Worm (Caenorhabditis elegans) whole organism, young adult: ENCODE results near the gene F48B9.8.

Experiments
- B0035.1 ChIP-seq: sonication (generic microtip); optimal IDR thresholded peaks from 2 replicates; lab custom pipeline; 2016; ENCODE audit warnings: missing genetic modification characterization, mild to moderate bottlenecking, missing compliant biosample characterization, missing genotype, missing genetic modification reagents
- F33H1.4 ChIP-seq: fragments of 200-800 bp; sonication (Bioruptor generic); IDR thresholded peaks from 2 replicates; pipeline ENCODE4 v1.3.6; 2022; ENCODE audit warnings: missing genetic modification reagents, missing genetic modification characterization, missing compliant biosample characterization
- F52B5.7 ChIP-seq: sonication (generic microtip); optimal IDR thresholded peaks from 2 replicates; lab custom pipeline; 2016; ENCODE audit warnings: mild to moderate bottlenecking, missing genetic modification characterization, missing compliant biosample characterization
- F55B11.4 ChIP-seq: sonication (generic microtip); optimal IDR thresholded peaks from 2 replicates; lab custom pipeline; 2016; ENCODE audit warnings: missing compliant biosample characterization, missing genetic modification characterization, borderline replicate concordance; ENCODE audit not compliant: insufficient read depth
- K11D2.4 ChIP-seq: fragments of 200-800 bp; sonication (Bioruptor generic); IDR thresholded peaks from 2 replicates; pipeline ENCODE4 v1.3.6; 2022; ENCODE audit warnings: missing genetic modification reagents, missing genetic modification characterization, missing compliant biosample characterization
- Y53F4B.3 ChIP-seq: fragments of 200-800 bp; sonication (Bioruptor generic); IDR thresholded peaks from 2 replicates; pipeline ENCODE4 v1.3.6; 2022; ENCODE audit warnings: missing genetic modification reagents, missing genetic modification characterization, missing compliant biosample characterization
- Y67H2A.10 ChIP-seq: fragments of 200-800 bp; sonication (Bioruptor generic); conservative IDR thresholded peaks from 2 replicates; pipeline ENCODE4 v1.3.6; 2022; ENCODE audit warnings: missing genetic modification reagents, missing genetic modification characterization, missing compliant biosample characterization
- akir-1 ChIP-seq: fragments of 200-800 bp; sonication (Bioruptor generic); optimal IDR thresholded peaks from 2 replicates; lab custom pipeline; 2018; ENCODE audit warnings: mild to moderate bottlenecking, missing genetic modification characterization, moderate library complexity, missing compliant biosample characterization
- aptf-3 ChIP-seq: fragments of 200-800 bp; sonication (Bioruptor generic); IDR thresholded peaks from 2 replicates; pipeline ENCODE4 v1.3.6; 2022; ENCODE audit warnings: missing genetic modification characterization, missing compliant biosample characterization
- attf-3 ChIP-seq: fragments of 200-800 bp; sonication (Bioruptor generic); conservative IDR thresholded peaks from 2 replicates; pipeline ENCODE4 v1.3.6; 2022; ENCODE audit warnings: missing genetic modification reagents, missing genetic modification characterization, missing compliant biosample characterization
- attf-6 ChIP-seq: fragments of 200-800 bp; sonication (Bioruptor generic); IDR thresholded peaks from 2 replicates; pipeline ENCODE4 v1.3.6; 2022; ENCODE audit warnings: missing genetic modification reagents, missing genetic modification characterization, missing compliant biosample characterization
- bed-1 ChIP-seq: fragments of 200-800 bp; sonication (Bioruptor generic); IDR thresholded peaks from 2 replicates; pipeline ENCODE4 v1.3.6; 2022; ENCODE audit warnings: missing genetic modification reagents, missing genetic modification characterization, missing compliant biosample characterization
- bed-2 ChIP-seq: fragments of 200-800 bp; sonication (Bioruptor generic); IDR thresholded peaks from 2 replicates; pipeline ENCODE4 v1.3.6; 2022; ENCODE audit warnings: missing genetic modification reagents, missing genetic modification characterization, missing compliant biosample characterization
- ccch-3 ChIP-seq: fragments of 200-800 bp; sonication (Bioruptor generic); optimal IDR thresholded peaks from 2 replicates; lab custom pipeline; 2018; ENCODE audit warnings: mild to moderate bottlenecking, missing genetic modification characterization, missing compliant biosample characterization
- ceh-40 ChIP-seq: fragments of 200-800 bp; sonication (Bioruptor generic); IDR thresholded peaks from 2 replicates; pipeline ENCODE4 v1.3.6; 2022; ENCODE audit warnings: missing genetic modification characterization, missing compliant biosample characterization
- ceh-58 ChIP-seq: fragments of 200-800 bp; sonication (Bioruptor generic); IDR thresholded peaks from 2 replicates; pipeline ENCODE4 v1.3.6; 2022; ENCODE audit warnings: missing genetic modification characterization, missing compliant biosample characterization
- egl-44 ChIP-seq: fragments of 200-800 bp; sonication (Bioruptor generic); IDR thresholded peaks from 2 replicates; pipeline ENCODE4 v1.3.6; 2022; ENCODE audit warnings: missing genetic modification reagents, missing genetic modification characterization, missing compliant biosample characterization
- egrh-3 ChIP-seq: fragments of 200-800 bp; sonication (Bioruptor generic); IDR thresholded peaks from 2 replicates; pipeline ENCODE4 v1.3.6; 2022; ENCODE audit warnings: missing genetic modification reagents, missing genetic modification characterization, missing compliant biosample characterization
- ets-4 ChIP-seq: fragments of 200-800 bp; sonication (Bioruptor generic); optimal IDR thresholded peaks from 2 replicates; lab custom pipeline; 2018; ENCODE audit warnings: mild to moderate bottlenecking, missing genetic modification characterization, missing compliant biosample characterization
- lag-1 ChIP-seq: fragments of 200-800 bp; sonication (Bioruptor generic); IDR thresholded peaks from 2 replicates; pipeline ENCODE4 v1.3.6; 2022; ENCODE audit warnings: missing genetic modification reagents, missing genetic modification characterization, missing compliant biosample characterization
- let-526 ChIP-seq: fragments of 200-800 bp; sonication (Bioruptor generic); IDR thresholded peaks from 2 replicates; pipeline ENCODE4 v1.3.6; 2022; ENCODE audit warnings: missing genetic modification reagents, missing genetic modification characterization, missing compliant biosample characterization
- let-607 ChIP-seq, 2 experiments: fragments of 200-800 bp in 1 of 2; sonication (Bioruptor generic) in 1 of 2; sonication (generic microtip) in 1 of 2; optimal IDR thresholded peaks; 2 replicates each; lab custom pipeline; 2016 to 2018; ENCODE audit warnings: mild to moderate bottlenecking in 2 of 2, missing compliant biosample characterization in 2 of 2, missing genetic modification characterization in 2 of 2, moderate library complexity in 2 of 2, missing genotype in 1 of 2
- lin-40 ChIP-seq: sonication (generic microtip); optimal IDR thresholded peaks from 2 replicates; lab custom pipeline; 2016; ENCODE audit warnings: missing genetic modification characterization, mild to moderate bottlenecking, missing compliant biosample characterization, missing genotype, missing genetic modification reagents
- lin-54 ChIP-seq: fragments of 200-800 bp; sonication (Bioruptor generic); optimal IDR thresholded peaks from 2 replicates; lab custom pipeline; 2018; ENCODE audit warnings: mild to moderate bottlenecking, missing genetic modification characterization, missing compliant biosample characterization
- lsl-1 ChIP-seq: fragments of 200-800 bp; sonication (Bioruptor generic); optimal IDR thresholded peaks from 2 replicates; lab custom pipeline; 2018; ENCODE audit warnings: mild to moderate bottlenecking, missing genetic modification characterization, moderate library complexity, missing compliant biosample characterization
- lsy-27 ChIP-seq: sonication (generic microtip); optimal IDR thresholded peaks from 2 replicates; lab custom pipeline; 2017; ENCODE audit warnings: missing genetic modification characterization, mild to moderate bottlenecking, missing compliant biosample characterization, antibody characterized with exemption, missing genotype, borderline replicate concordance; ENCODE audit not compliant: insufficient read depth
- madf-10 ChIP-seq: sonication (generic microtip); optimal IDR thresholded peaks from 2 replicates; lab custom pipeline; 2016; ENCODE audit warnings: mild to moderate bottlenecking, missing genetic modification characterization, missing compliant biosample characterization
- madf-8 ChIP-seq: fragments of 200-800 bp; sonication (Bioruptor generic); conservative IDR thresholded peaks from 2 replicates; pipeline ENCODE4 v1.3.6; 2022; ENCODE audit warnings: missing genetic modification reagents, missing genetic modification characterization, missing compliant biosample characterization
- mes-4 ChIP-seq: sonication (generic microtip); optimal IDR thresholded peaks from 2 replicates; lab custom pipeline; 2016; ENCODE audit warnings: missing genotype, missing genetic modification characterization, missing compliant biosample characterization
- nfya-2 ChIP-seq: fragments of 200-800 bp; sonication (Bioruptor generic); IDR thresholded peaks from 2 replicates; pipeline ENCODE4 v1.3.6; 2022; ENCODE audit warnings: missing genetic modification reagents, missing genetic modification characterization, missing compliant biosample characterization
- nfyb-1 ChIP-seq: fragments of 200-800 bp; sonication (Bioruptor generic); IDR thresholded peaks from 2 replicates; pipeline ENCODE4 v1.3.6; 2022; ENCODE audit warnings: missing genetic modification reagents, missing genetic modification characterization, missing compliant biosample characterization
- nhr-27 ChIP-seq: fragments of 200-800 bp; sonication (Bioruptor generic); optimal IDR thresholded peaks from 2 replicates; lab custom pipeline; 2018; ENCODE audit warnings: mild to moderate bottlenecking, missing genetic modification characterization, moderate library complexity, missing compliant biosample characterization
- nhr-80 ChIP-seq: sonication (generic microtip); optimal IDR thresholded peaks from 2 replicates; lab custom pipeline; 2016; ENCODE audit warnings: missing genetic modification characterization, missing compliant biosample characterization
- nhr-90 ChIP-seq: sonication (generic microtip); optimal IDR thresholded peaks from 2 replicates; lab custom pipeline; 2016; ENCODE audit warnings: missing genotype, mild to moderate bottlenecking, missing genetic modification characterization, missing compliant biosample characterization
- rcor-1 ChIP-seq: fragments of 200-800 bp; sonication (Bioruptor generic); IDR thresholded peaks from 2 replicates; pipeline ENCODE4 v1.3.6; 2022; ENCODE audit warnings: missing genetic modification reagents, missing genetic modification characterization, missing compliant biosample characterization
- rec-8 ChIP-seq, 2 experiments: sonication (generic microtip); optimal IDR thresholded peaks; 2 replicates each; lab custom pipeline; 2016; ENCODE audit warnings: mild to moderate bottlenecking in 2 of 2, missing genetic modification characterization in 2 of 2, missing genetic modification reagents in 2 of 2, missing genotype in 2 of 2, missing biosample characterization in 1 of 2, missing compliant biosample characterization in 1 of 2, moderate library complexity in 1 of 2
- rpc-1 ChIP-seq, 2 experiments: fragments of 150-350 bp in 1 of 2; sonication (generic microtip) in 1 of 2; optimal IDR thresholded peaks; 2 replicates each; lab custom pipeline; 2014 to 2018; ENCODE audit warnings: missing biosample characterization in 1 of 2, missing genetic modification characterization in 1 of 2, missing genetic modification reagents in 1 of 2, missing genotype in 1 of 2
- snpc-4 ChIP-seq, 5 experiments: fragments of 150-350 bp in 1 of 5; sonication (generic microtip) in 4 of 5; optimal IDR thresholded peaks; 2 replicates each; lab custom pipeline; 2014 to 2018; ENCODE audit warnings: missing genetic modification characterization in 5 of 5, missing biosample characterization in 3 of 5, antibody characterized with exemption in 2 of 5, mild to moderate bottlenecking in 2 of 5, missing compliant biosample characterization in 2 of 5, missing genotype in 2 of 5, moderate library complexity in 2 of 5, missing genetic modification reagents in 1 of 5
- somi-1 ChIP-seq: fragments of 200-800 bp; sonication (Bioruptor generic); optimal IDR thresholded peaks from 2 replicates; lab custom pipeline; 2018; ENCODE audit warnings: mild to moderate bottlenecking, missing genetic modification characterization, missing compliant biosample characterization
- zfh-2 ChIP-seq: fragments of 200-800 bp; sonication (Bioruptor generic); conservative IDR thresholded peaks from 2 replicates; pipeline ENCODE4 v1.3.6; 2022; ENCODE audit warnings: missing genetic modification reagents, missing genetic modification characterization, missing compliant biosample characterization
- ztf-22 ChIP-seq: fragments of 200-800 bp; sonication (Bioruptor generic); optimal IDR thresholded peaks from 2 replicates; lab custom pipeline; 2018; ENCODE audit warnings: mild to moderate bottlenecking, missing genetic modification characterization, moderate library complexity, missing compliant biosample characterization
- ztf-25 ChIP-seq: fragments of 200-800 bp; sonication (Bioruptor generic); IDR thresholded peaks from 2 replicates; pipeline ENCODE4 v1.3.6; 2022; ENCODE audit warnings: missing genetic modification reagents, missing genetic modification characterization, missing compliant biosample characterization
- ztf-3 ChIP-seq: fragments of 200-800 bp; sonication (Bioruptor generic); optimal IDR thresholded peaks from 2 replicates; lab custom pipeline; 2018; ENCODE audit warnings: mild to moderate bottlenecking, missing genetic modification characterization, missing compliant biosample characterization

F48B9.8 gene

DNA sequence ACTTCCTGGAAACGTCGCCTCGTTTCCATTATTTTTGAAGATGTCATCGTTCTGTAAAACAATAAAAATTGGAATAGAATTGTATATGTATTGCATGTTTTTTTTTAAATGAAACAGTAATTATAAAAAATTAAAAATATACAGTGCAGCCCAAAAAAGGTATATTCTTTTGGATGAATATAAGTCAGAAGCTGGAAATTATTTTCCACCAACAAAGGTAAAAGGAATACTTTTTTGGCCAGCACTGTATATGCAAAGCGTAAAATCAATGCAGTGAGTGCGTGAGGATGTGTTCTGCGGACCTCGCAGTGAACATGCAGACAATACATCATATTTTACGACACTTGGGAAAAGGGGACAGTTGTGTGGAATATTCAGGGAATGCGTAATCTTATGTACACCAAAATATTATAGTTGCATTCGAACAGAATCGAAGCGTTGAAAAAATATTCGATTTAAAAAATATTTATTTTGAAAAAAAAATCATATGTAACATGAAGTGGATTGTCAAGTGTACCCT, at the start of gene F48B9.8:
F48B9.8 (minus strand) TSS at position 51 of the 520 bp plus-strand sequence.
- TF ChIP-seq let-607 (tag; optimal IDR thresholded peaks at IDR 0.05; lab: Kevin White, UChicago), result no peak
- TF ChIP-seq snpc-4 (GFP tag; optimal IDR thresholded peaks at IDR 0.05; lab: Kevin White, UChicago), result no peak
- TF ChIP-seq snpc-4 (tag; optimal IDR thresholded peaks at IDR 0.05; lab: Kevin White, UChicago), result no peak
- TF ChIP-seq madf-8 (GFP tag; lab: Robert Waterston, UW), result no peak
- TF ChIP-seq attf-3 (GFP tag; lab: Robert Waterston, UW), result no peak
- TF ChIP-seq ceh-58 (GFP tag; lab: Robert Waterston, UW), result no peak
- no peak for TF ChIP-seq attf-6 (GFP tag; lab: Robert Waterston, UW)
- TF ChIP-seq B0035.1 (tag; lab: Kevin White, UChicago), result no peak
- no peak for TF ChIP-seq ets-4 (GFP tag; lab: Kevin White, UChicago)

DNA sequence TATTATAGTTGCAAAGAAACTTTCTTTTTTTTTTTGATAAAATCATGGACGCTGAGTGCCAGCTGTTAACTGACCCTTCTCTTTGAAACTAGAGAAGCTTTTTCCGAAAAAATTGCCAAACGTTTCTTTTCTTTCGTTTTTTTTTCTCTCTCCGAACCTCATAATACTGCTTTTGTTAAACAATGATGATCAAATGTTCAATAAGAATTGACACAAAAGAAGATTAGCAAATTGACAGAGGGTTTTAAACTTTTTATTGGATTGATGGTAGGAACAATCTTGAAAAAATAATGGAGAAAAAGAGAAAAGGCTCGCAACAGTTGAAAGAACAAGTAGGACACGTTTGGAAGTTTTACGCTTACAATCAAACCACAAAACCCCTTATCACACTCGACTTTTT, 44.6 kb upstream of the F48B9.8 start, which contains the start of gene hex-1:
hex-1 (plus strand) TSS at position 301 of the 400 bp plus-strand sequence.
- no peak for TF ChIP-seq nhr-80 (tag; lab: Kevin White, UChicago)
- TF ChIP-seq lag-1 (GFP tag; lab: Robert Waterston, UW), result no peak
- no peak for TF ChIP-seq madf-10 (tag; lab: Kevin White, UChicago)
- no peak for TF ChIP-seq F52B5.7
- no peak for TF ChIP-seq akir-1 (GFP tag; lab: Kevin White, UChicago)
- TF ChIP-seq bed-1 (GFP tag; lab: Robert Waterston, UW), result no peak
- no peak for TF ChIP-seq nfyb-1 (GFP tag; lab: Robert Waterston, UW)
- TF ChIP-seq lsl-1 (GFP tag; lab: Kevin White, UChicago), result no peak
- no peak for TF ChIP-seq egl-44 (GFP tag; lab: Robert Waterston, UW)
- no peak for TF ChIP-seq let-526 (GFP tag; lab: Robert Waterston, UW)
- TF ChIP-seq rpc-1 (optimal IDR thresholded peaks at IDR 0.05; lab: Kevin White, UChicago), result no peak
- TF ChIP-seq rpc-1 (tag; optimal IDR thresholded peaks at IDR 0.05; lab: Kevin White, UChicago), result no peak
- TF ChIP-seq ztf-22, result no peak
- TF ChIP-seq F33H1.4 (GFP tag; lab: Robert Waterston, UW), result no peak
- no peak for TF ChIP-seq ceh-40 (GFP tag; lab: Robert Waterston, UW)
- TF ChIP-seq ztf-25 (GFP tag; lab: Robert Waterston, UW), result no peak
- TF ChIP-seq, all 124 proteins: peak for 0

DNA sequence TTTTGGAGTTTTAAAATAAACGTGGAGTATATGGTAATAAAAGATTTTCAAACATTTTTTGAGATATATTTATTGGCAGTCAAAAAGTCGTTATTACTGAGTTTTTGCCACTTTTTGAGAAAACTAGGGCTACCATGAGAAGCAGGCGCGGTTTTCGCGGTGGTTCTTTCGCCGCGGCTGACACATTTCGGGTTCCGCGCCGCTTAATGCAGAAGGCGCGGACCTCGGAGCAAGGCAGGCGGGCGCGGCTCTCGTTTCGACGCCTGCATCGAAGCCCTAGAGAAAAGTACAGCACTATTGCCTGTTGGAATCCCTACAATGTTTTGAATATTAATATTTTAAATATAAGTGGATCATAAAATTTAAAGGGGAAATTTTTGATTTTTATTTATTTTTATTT, 43.2 kb upstream of the F48B9.8 start:
- TF ChIP-seq lsy-27, result no peak
- TF ChIP-seq aptf-3 (GFP tag; lab: Robert Waterston, UW), result no peak
- TF ChIP-seq ccch-3 (GFP tag; lab: Kevin White, UChicago), result no peak
- TF ChIP-seq nfya-2 (GFP tag; lab: Robert Waterston, UW), result no peak
- TF ChIP-seq lin-54 (GFP tag; lab: Kevin White, UChicago), result no peak
- no peak for TF ChIP-seq rcor-1 (GFP tag; lab: Robert Waterston, UW)
- no peak for TF ChIP-seq mes-4
- TF ChIP-seq ztf-3 (GFP tag; lab: Kevin White, UChicago), result no peak
- no peak for TF ChIP-seq Y53F4B.3 (GFP tag; lab: Robert Waterston, UW)
- TF ChIP-seq zfh-2, result peak; percentile 80
- no peak for TF ChIP-seq K11D2.4
- TF ChIP-seq lsl-1 (GFP tag; lab: Kevin White, UChicago), result no peak
- 0 out of 2 replicates have a peak, but pooled peaks have one; percentile 33 for TF ChIP-seq ceh-40 (GFP tag; lab: Robert Waterston, UW)
- no peak for TF ChIP-seq nhr-90 (tag; lab: Kevin White, UChicago)
- TF ChIP-seq rec-8 (tag; optimal IDR thresholded peaks at IDR 0.05; lab: Kevin White, UChicago), result no peak
- no peak for TF ChIP-seq somi-1 (GFP tag; lab: Kevin White, UChicago)
- TF ChIP-seq lin-40 (tag; lab: Kevin White, UChicago), result no peak
- TF ChIP-seq F55B11.4, result no peak
- no peak for TF ChIP-seq nhr-27
- no peak for TF ChIP-seq Y67H2A.10
- TF ChIP-seq snpc-4 (GFP tag; optimal IDR thresholded peaks at IDR 0.05; lab: Kevin White, UChicago), result no peak
- TF ChIP-seq snpc-4 (tag; optimal IDR thresholded peaks at IDR 0.05; lab: Kevin White, UChicago), result peak in 2 of 4 experiments; percentile 79 to 83
- TF ChIP-seq egrh-3 (GFP tag; lab: Robert Waterston, UW), result peak; percentile 67; the same call in 1 of the 2 replicates
- no peak for TF ChIP-seq bed-2 (GFP tag; lab: Robert Waterston, UW)
